Fruit fly (Drosophila melanogaster): ENCODE measurements around the gene CG7606.

Gene CG7606

DNA sequence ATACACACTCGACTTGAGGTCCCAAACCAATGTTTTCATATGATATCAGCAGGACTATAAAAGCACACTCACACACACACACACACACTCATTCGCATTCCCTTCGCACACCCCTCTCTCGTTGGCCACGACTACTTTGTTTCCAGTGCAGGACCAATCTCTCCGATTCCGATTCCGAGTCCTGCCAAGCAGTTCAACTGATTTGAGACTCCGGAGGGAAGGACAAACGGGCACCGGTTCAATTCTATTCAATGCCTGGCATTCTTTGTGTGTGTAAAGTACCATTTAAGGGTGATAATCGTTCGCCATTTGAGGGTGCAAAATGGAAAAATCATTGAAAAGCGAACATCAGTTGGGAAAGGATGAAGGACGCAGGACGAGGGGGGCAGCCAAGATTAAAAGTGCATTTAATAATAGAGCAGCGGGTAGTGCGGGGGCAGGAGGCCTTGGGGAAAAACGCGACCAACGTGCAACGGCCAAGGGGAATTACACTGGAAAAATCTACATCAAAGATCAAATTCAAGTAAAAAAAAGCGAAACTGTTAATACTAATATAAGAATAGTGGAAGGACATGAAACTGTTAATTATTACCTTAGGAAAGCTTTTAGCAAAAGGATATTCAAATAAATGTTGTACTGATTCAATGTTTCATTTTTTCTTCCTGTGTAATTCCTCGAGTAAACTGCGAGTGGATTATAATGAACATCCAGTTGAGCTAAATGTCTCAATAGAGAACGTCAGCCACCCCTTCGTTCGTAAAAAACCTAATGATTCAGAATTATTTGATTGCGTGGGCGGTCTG, 12.5 kb upstream of the CG7606 start (continued):
- no peak for TF ChIP-seq Eip74EF (GFP tag; optimal IDR thresholded peaks at IDR 0.05)
- no peak for TF ChIP-seq Usf (GFP tag; optimal IDR thresholded peaks at IDR 0.05)
- peak; percentile 1 for TF ChIP-seq D (optimal IDR thresholded peaks at IDR 0.05)
- TF ChIP-seq D (GFP tag; optimal IDR thresholded peaks at IDR 0.05): peak; percentile 59
- peak; percentile 35 for TF ChIP-seq CG17385 (GFP tag; optimal IDR thresholded peaks at IDR 0.05)
- TF ChIP-seq CG6175 (GFP tag; IDR thresholded peaks at IDR 0.05): no peak
- peak; percentile 53 for TF ChIP-seq zf30C (GFP tag; optimal IDR thresholded peaks at IDR 0.05)
- TF ChIP-seq sqz (GFP tag; optimal IDR thresholded peaks at IDR 0.05): peak; percentile 55
- peak in 1 of 2 experiments; percentile 79 for TF ChIP-seq eve (GFP tag; optimal IDR thresholded peaks at IDR 0.05)
- peak; percentile 21 for TF ChIP-seq pnt (GFP tag; optimal IDR thresholded peaks at IDR 0.05)
- TF ChIP-seq dpn (GFP tag; optimal IDR thresholded peaks at IDR 0.05): peak in 1 of 2 experiments; percentile 20
- TF ChIP-seq CG3407 (GFP tag; optimal IDR thresholded peaks at IDR 0.05): peak; percentile 24
- peak; percentile 64 for TF ChIP-seq unpg (GFP tag; optimal IDR thresholded peaks at IDR 0.05)
- TF ChIP-seq Dref (GFP tag; IDR thresholded peaks at IDR 0.05): no peak
- TF ChIP-seq CG11504 (tag; optimal IDR thresholded peaks at IDR 0.05): peak; percentile 77
- peak; percentile 55 for TF ChIP-seq croc (GFP tag; conservative IDR thresholded peaks at IDR 0.05)
- TF ChIP-seq CG8924 (tag; optimal IDR thresholded peaks at IDR 0.05): peak; percentile 64
- peak; percentile 30; the same call in 1 of the 2 replicates for TF ChIP-seq ap (GFP tag; IDR thresholded peaks at IDR 0.05)
- TF ChIP-seq sisA (GFP tag; IDR thresholded peaks at IDR 0.05): peak; percentile 34; the same call in 1 of the 2 replicates
- TF ChIP-seq Six4 (GFP tag; optimal IDR thresholded peaks at IDR 0.05): peak; percentile 24
- TF ChIP-seq CG10267 (tag; optimal IDR thresholded peaks at IDR 0.05): peak; percentile 58
- no peak for TF ChIP-seq H15 (GFP tag; IDR thresholded peaks at IDR 0.05)
- 0 out of 3 replicates have a peak, but pooled peaks have one; percentile 45 for TF ChIP-seq CG3726 (GFP tag; IDR thresholded peaks at IDR 0.05)
- no peak for TF ChIP-seq CG3163 (GFP tag; optimal IDR thresholded peaks at IDR 0.05)
- TF ChIP-seq org-1 (GFP tag; optimal IDR thresholded peaks at IDR 0.05): no peak
- TF ChIP-seq CG17829 (tag; optimal IDR thresholded peaks at IDR 0.05): peak; percentile 68
- TF ChIP-seq CG2129 (GFP tag; IDR thresholded peaks at IDR 0.05; ENCODE audit: partially characterized antibody): no peak
- peak; percentile 58 for TF ChIP-seq Oli (tag; optimal IDR thresholded peaks at IDR 0.05)
- peak; percentile 44 for TF ChIP-seq Hr3 (GFP tag; optimal IDR thresholded peaks at IDR 0.05)
- peak in 1 of 2 experiments; percentile 56 for TF ChIP-seq Hr51 (GFP tag; optimal IDR thresholded peaks at IDR 0.05)
- peak; percentile 41; the same call in 1 of the 3 replicates for TF ChIP-seq otp (GFP tag; IDR thresholded peaks at IDR 0.05)
- TF ChIP-seq CG11085 (GFP tag; IDR thresholded peaks at IDR 0.05): no peak
- TF ChIP-seq esg (GFP tag; conservative IDR thresholded peaks at IDR 0.05): 0 out of 2 replicates have a peak, but pooled peaks have one; percentile 23
- TF ChIP-seq ci (GFP tag; IDR thresholded peaks at IDR 0.05): peak; percentile 71; the same call in 2 of the 3 replicates
- TF ChIP-seq dmrt99B (tag; optimal IDR thresholded peaks at IDR 0.05): peak; percentile 71
- TF ChIP-seq CG12299 (tag; optimal IDR thresholded peaks at IDR 0.05): peak; percentile 4
- no peak for TF ChIP-seq exex (tag; optimal IDR thresholded peaks at IDR 0.05)
- no peak for TF ChIP-seq nau (GFP tag; optimal IDR thresholded peaks at IDR 0.05)
- no peak for TF ChIP-seq lilli (GFP tag; optimal IDR thresholded peaks at IDR 0.05)
- peak; percentile 25 for TF ChIP-seq Atf-2 (GFP tag; optimal IDR thresholded peaks at IDR 0.05)
- peak; percentile 6 for TF ChIP-seq CG4707 (GFP tag; optimal IDR thresholded peaks at IDR 0.05)
- no peak for TF ChIP-seq p53 (GFP tag; optimal IDR thresholded peaks at IDR 0.05)
- TF ChIP-seq Lim3 (GFP tag; IDR thresholded peaks at IDR 0.05): no peak
- peak; percentile 13 for TF ChIP-seq CG1602 (GFP tag; optimal IDR thresholded peaks at IDR 0.05)
